Worm (Caenorhabditis elegans): ENCODE results near the gene idhg-1.

ce11 chrIII:4578385-4578903, 9.8 kb downstream of the idhg-1 start, which contains the start of the genes sel-5 and wdr-48:
- no peak for TF ChIP-seq hmg-1.2 (GFP tag; IDR thresholded peaks at IDR 0.05)
- TF ChIP-seq F49E8.2 (tag; optimal IDR thresholded peaks at IDR 0.05; ENCODE audit: insufficient read depth), result no peak
- no peak for TF ChIP-seq hrde-1 (tag; optimal IDR thresholded peaks at IDR 0.05; ENCODE audit: borderline replicate concordance)
- TF ChIP-seq sea-2 (GFP tag; IDR thresholded peaks at IDR 0.05), result no peak

Data from whole organism, young adult.